Fruit fly (Drosophila melanogaster) Kc167 (cell line): ENCODE measurements around the gene Srg1.

Experiments used
- Myc ChIP-seq: fragments of >200 bp; optimal IDR thresholded peaks from 2 replicates; lab custom pipeline; 2017; ENCODE audit warnings: missing external identifiers
- Sin3A ChIP-seq: fragments of >200 bp; optimal IDR thresholded peaks from 2 replicates; lab custom pipeline; 2018; ENCODE audit warnings: missing external identifiers
- h ChIP-seq: fragments of >200 bp; optimal IDR thresholded peaks from 3 replicates; lab custom pipeline; 2018; ENCODE audit warnings: missing external identifiers
- insv ChIP-seq: fragments of >200 bp; optimal IDR thresholded peaks from 3 replicates; lab custom pipeline; 2018; ENCODE audit warnings: missing external identifiers
- psq ChIP-seq: fragments of >200 bp; optimal IDR thresholded peaks from 2 replicates; lab custom pipeline; 2017; ENCODE audit warnings: missing external identifiers
- ttk ChIP-seq: sonication (Bioruptor generic); optimal IDR thresholded peaks from 2 replicates; lab custom pipeline; 2017; ENCODE audit warnings: missing external identifiers

Gene Srg1

DNA sequence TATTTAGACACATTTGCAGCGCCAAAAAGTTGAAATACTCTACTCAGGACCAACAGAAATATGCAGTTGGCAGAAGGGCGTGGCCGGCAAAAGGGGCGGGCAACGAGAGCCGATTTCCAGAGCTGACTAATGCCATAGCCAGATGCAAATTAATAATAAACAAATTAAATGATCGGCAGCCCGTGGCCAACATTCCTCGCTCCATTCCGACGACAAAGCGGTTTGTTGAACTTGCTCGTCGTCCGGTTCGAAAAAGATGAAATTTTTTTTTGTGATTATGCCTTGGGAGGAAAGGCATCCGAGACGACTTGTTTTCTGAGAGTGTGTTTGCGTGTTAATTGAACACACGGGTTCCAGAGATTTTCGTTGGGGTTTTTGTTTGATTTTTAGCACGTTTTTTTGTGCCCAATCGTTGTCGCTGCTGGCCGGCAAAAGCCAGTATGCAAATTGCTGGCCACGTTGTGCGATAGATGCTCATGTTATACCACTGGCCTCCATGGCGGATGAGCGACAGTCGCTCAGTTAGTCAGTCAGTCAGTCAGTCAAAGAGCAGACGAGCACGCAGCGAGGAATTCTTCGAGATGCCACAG is 24.9 kb upstream of the Srg1 start:
- no peak for TF ChIP-seq insv (lab: Kevin White, UChicago)
- TF ChIP-seq h (lab: Kevin White, UChicago) = no peak
- TF ChIP-seq Sin3A (lab: Kevin White, UChicago) = no peak
- TF ChIP-seq Myc = no peak
- TF ChIP-seq psq (lab: Kevin White, UChicago) = no peak
- TF ChIP-seq ttk (lab: Kevin White, UChicago) = no peak

DNA sequence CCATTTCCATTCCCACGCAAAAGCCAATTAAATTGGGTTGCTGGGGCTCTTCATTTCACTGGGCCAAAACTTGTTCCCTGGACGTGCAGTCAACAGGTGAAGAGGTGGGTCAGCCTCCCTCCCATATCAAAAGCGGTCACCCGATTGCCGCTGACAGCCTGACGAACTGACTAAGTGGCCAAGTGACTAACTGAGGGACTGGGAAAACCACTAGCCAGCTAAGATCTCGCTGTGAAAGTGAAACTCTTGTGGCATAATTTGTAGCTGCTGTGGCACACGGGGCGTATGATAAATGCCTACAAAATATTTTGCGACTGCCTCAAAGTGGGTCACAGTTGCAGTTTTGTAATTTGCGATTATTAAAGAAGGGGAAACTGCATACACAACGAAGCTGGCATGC is 23.9 kb upstream of the Srg1 start:
- TF ChIP-seq Myc = no peak
- TF ChIP-seq Sin3A (lab: Kevin White, UChicago) = no peak
- TF ChIP-seq insv (lab: Kevin White, UChicago) = no peak
- TF ChIP-seq psq (lab: Kevin White, UChicago) = no peak
- no peak for TF ChIP-seq ttk (lab: Kevin White, UChicago)

DNA sequence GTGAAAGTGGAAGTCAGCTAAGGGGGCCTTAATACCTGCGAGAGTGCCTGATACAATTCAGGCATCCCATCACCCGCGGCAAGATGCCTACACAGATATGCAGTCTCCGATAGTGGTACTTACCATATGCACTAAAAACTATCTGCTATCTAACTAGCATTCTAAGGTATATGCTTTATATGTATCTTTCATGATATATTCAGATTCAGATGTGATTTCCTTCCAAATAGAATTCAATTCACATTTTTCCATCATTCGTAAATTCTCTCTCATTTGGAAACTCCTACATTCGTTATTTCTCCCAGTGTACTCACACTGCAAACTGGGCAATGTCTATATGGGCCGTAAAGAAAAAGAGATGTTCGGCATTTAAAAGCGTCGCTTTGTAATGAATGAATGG is 21.9 kb upstream of the Srg1 start:
- TF ChIP-seq insv (lab: Kevin White, UChicago) (no peak), Sin3A (lab: Kevin White, UChicago) (no peak), h (lab: Kevin White, UChicago) (no peak), psq (lab: Kevin White, UChicago) (no peak), Myc (no peak)

DNA sequence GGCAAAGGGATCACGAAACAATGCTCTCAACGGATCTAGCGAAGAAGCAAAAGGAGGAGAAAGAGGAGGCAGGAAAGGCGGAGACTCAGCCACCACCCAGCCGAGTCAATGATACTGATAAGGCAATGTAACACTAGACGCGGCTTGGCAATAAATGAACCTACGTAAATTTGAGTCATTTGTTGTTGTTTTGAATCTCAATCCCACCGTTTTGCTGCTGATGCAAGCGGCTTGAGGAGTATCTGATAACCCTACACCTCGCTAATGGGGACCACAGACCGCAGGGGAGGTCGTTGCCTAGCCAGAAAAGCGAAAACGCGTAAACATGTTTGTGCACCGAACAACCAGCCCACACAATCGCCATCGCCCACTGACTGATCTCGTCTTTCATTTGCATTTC is 14.1 kb upstream of the Srg1 start:
- TF ChIP-seq psq (lab: Kevin White, UChicago) (no peak), Sin3A (lab: Kevin White, UChicago) (no peak), ttk (lab: Kevin White, UChicago) (no peak), Myc (no peak), h (lab: Kevin White, UChicago) (no peak), insv (lab: Kevin White, UChicago) (no peak)

DNA sequence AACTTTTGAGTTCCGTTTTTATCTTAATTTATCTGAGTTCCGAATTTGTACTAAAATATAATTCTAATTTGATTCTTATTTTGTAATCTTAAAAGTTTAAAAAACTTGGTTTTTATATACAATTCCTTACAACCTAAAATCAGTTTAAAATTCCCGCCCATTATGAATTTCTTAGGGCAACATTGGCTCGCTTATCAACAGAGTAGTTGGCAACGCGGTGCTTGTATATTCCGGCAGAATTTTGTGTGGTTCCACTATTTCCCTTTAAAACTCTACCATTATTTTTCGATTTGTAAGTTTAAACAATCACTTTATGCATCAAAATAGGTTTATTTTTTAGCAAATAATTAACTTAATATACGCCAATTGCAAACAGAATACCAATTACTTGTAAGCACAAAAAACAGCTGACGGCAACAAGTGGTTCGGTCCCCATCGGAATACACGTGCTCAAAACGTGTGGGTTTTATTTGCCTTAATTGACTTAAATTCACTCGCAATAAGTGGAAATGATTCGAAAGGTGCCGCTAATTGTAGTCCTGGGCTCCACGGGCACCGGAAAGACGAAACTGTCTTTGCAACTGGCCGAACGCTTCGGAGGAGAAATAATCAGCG is 12.4 kb upstream of the Srg1 start, which contains the start of the genes CG11089 and CG31381:
Gene CG11089, plus strand, starts transcription at position 203 of the 615 bp plus-strand sequence.
Gene CG31381, plus strand, starts transcription at position 203 of the 615 bp plus-strand sequence.
- TF ChIP-seq Myc (no peak), Sin3A (lab: Kevin White, UChicago) (no peak), psq (lab: Kevin White, UChicago) (no peak), ttk (lab: Kevin White, UChicago) (no peak), h (lab: Kevin White, UChicago) (no peak), insv (lab: Kevin White, UChicago) (no peak)

DNA sequence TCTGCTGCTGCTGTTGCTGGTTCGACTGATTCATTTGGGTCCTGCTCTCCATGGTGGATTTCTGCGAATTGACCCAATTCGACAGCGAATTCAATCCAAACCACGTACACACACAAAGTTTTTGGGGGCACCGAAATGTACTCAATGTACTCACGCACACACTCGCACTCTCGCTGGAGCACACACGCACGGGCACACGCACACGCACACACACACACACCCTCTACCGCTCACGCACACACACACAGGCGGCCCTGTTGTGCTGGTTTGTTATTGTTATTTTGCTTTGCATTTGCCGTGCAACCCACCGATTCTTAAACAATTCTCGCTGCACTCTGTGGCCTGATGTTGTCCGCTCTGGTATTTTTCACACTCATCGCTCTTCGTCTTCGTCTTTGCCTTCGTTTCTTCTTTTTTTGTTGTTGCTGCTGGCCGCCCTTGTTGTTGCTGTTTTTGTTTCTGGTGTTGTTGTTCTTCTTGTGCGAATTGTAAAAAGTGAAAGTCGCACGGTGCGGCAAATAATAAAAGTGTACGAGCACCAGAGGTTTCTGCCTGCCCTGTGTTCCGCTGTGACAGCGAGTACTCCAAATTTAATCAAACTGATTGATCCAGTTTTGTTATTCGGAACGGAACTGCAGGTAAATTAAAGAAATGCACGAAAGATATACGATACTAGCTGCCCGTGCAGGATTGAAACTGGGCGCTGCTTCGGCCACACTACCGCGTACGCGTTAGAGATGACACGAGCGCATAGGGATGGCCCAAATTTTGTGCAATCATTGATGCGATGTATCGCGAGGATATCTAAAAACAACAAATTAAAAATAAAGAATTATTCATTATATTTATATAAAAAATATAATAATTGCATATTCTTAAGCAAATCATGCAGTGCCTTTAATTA is 11.7 kb upstream of the Srg1 start, which contains the start of gene CG3744:
Gene CG3744, minus strand, starts transcription at position 716 of the 904 bp plus-strand sequence.
- TF ChIP-seq Myc (no peak), h (lab: Kevin White, UChicago) (no peak), insv (lab: Kevin White, UChicago) (no peak), ttk (lab: Kevin White, UChicago) (no peak), psq (lab: Kevin White, UChicago) (no peak), Sin3A (lab: Kevin White, UChicago) (no peak)

DNA sequence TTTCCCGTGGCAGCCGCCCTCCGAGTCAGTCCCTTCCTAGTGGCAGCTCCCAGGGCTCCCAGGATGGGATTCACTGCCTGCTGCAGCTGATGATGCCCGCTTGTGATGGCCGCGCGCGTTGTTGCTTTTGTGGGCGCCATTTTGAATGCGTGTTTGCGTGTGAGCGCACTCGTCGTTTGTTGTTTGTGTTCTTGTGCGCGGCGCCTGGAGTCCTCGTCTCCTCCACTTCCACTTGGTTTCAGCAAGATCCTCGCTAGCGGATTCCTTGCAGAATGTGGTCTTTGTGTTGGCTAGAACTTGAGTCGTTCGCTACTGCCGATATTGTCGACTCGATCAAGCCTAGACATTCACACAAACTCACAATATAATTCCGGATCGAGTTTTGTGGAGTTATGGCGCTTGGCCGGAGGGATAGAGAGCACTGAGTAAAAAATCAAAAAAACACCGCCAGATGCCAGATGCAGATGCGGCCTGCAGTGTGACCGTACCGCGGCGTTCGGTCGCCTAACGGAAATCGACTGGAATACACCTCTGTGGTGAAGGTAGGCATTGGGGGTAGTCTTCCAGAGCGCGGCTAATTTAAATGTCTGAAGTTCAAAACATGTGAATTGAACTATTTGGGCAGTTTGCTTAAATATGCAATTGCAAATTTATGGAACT is 6.0 kb upstream of the Srg1 start, which contains the start of gene CycB3:
Gene CycB3, minus strand, starts transcription at position 428 of the 660 bp plus-strand sequence.
- TF ChIP-seq Sin3A (lab: Kevin White, UChicago) = no peak
- no peak for TF ChIP-seq h (lab: Kevin White, UChicago)
- TF ChIP-seq ttk (lab: Kevin White, UChicago) = no peak
- no peak for TF ChIP-seq psq (lab: Kevin White, UChicago)
- no peak for TF ChIP-seq Myc
- no peak for TF ChIP-seq insv (lab: Kevin White, UChicago)

DNA sequence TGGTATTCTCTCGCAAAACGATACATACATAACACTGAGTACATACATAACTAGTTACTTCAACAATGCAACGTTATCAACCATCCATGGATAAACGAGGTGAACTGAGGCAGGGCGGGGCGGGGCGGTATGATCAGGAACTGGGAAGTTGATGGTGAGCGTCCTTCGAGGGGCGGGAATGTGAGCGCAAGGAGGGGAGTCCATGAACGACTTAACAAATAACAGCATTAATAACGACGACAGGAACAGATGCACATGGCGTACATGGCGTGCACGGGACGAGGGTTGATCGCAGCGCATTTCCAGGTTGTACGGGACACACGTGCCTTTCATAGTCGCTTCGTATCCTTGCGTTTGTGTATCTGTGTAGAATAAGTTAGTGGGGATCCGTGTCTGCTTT is 3.4 kb upstream of the Srg1 start:
- no peak for TF ChIP-seq psq (lab: Kevin White, UChicago)
- no peak for TF ChIP-seq h (lab: Kevin White, UChicago)
- TF ChIP-seq ttk (lab: Kevin White, UChicago) = no peak
- TF ChIP-seq Sin3A (lab: Kevin White, UChicago) = no peak

DNA sequence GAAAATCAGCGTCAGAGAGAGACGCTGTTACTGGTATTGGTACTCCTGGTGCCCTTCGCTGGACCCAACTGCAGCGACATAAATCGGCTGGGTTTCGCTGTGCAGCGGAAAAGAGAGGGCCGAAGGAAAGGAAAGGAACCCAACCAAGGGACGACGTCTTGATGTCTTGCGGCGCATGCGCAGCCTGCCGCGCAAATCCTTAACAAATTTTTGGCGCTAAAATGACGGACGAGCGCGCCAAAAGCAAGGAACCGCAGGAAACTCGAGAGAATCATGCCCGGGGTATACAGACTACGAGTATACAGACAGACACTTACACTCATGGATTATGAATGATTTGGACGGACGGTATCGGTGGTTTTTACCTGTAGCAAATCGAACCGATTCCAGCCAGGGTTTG is 2.4 kb upstream of the Srg1 start:
- TF ChIP-seq Myc (no peak), ttk (lab: Kevin White, UChicago) (no peak), insv (lab: Kevin White, UChicago) (no peak), Sin3A (lab: Kevin White, UChicago) (no peak), psq (lab: Kevin White, UChicago) (no peak)

DNA sequence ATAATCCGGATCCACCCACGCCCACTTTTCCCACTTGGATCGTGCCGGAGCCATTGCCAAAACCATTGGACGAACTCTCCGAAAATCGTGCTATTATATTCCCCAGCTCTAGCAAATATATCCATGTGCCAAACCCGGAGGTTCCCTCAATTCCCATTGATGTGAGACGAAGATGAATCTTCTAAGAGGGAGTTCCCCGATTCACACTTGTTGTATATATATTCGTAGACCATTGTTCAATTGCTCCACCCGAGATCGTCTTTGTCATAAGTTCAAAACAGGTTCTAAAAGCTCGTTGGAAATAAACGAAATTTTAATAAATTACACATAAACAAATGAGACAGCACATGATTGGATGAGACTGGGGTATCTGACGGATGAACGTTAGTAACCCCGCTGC is 638 bp downstream of the Srg1 start:
- TF ChIP-seq insv (lab: Kevin White, UChicago) (no peak), ttk (lab: Kevin White, UChicago) (no peak), Sin3A (lab: Kevin White, UChicago) (no peak), Myc (no peak), h (lab: Kevin White, UChicago) (no peak), psq (lab: Kevin White, UChicago) (no peak)

DNA sequence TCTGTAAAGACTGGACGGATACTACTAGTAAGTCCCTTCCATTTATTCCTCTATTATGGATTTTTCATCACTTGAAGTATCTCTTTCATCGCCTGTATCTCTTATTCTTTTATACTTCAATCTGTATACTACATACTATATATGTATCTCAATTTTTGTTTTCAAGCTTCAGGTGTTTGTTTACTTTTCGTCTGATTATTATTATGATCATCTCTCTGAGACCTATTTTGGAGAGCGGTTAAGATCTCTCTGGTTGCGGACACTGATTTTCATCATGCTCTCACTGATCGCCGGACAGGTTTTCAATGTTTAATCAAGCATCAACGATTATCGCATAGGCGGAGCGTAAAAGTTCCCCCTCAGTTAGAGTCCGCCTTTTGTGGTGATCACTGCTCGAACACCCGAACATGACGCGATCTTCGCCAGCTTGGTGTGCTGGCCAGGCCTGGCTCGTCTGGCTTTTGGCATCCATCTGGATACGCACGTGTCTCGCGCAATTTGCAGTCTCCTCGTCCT is 1.9 kb downstream of the Srg1 start, which contains the start of gene CG7016:
Gene CG7016, plus strand, starts transcription at position 358 of the 516 bp plus-strand sequence.
- TF ChIP-seq Sin3A (lab: Kevin White, UChicago) (no peak), Myc (no peak), ttk (lab: Kevin White, UChicago) (no peak), psq (lab: Kevin White, UChicago) (no peak), h (lab: Kevin White, UChicago) (no peak), insv (lab: Kevin White, UChicago) (no peak)
